Fruit fly (Drosophila melanogaster): ENCODE results near the gene CG15293.
A peak's percentile ranks its signal among the peaks of the same experiment; 100 is the strongest.

Gene CG15293

DNA sequence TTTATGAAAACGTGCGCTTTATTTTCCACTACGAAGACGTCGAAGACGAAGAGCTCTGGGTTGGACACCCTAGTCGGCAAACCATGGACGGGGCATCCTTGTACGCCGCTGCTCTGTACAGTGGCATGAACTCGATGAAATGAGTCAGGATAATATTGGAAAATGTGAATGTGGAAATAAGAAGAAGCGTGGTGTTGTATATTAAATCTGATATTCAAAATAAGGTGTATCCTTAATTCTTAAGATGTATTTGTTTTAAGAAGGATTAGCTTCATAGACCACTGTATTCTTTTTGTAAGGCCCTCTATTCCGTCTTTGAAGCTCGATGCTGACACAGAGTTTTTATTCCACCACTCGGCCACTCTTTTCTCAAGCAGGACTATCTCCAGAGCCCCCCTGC, 32.0 kb upstream of the CG15293 start (continued):
- TF ChIP-seq B-H2 (GFP tag; optimal IDR thresholded peaks at IDR 0.05) (no peak), bigmax (GFP tag; optimal IDR thresholded peaks at IDR 0.05) (no peak), Atf3 (GFP tag; optimal IDR thresholded peaks at IDR 0.05) (no peak), CG6765 (GFP tag; optimal IDR thresholded peaks at IDR 0.05) (no peak), salm (tag; optimal IDR thresholded peaks at IDR 0.05) (no peak), CG17385 (GFP tag; optimal IDR thresholded peaks at IDR 0.05) (peak; percentile 53), maf-S (GFP tag; optimal IDR thresholded peaks at IDR 0.05) (no peak), CG14050 (GFP tag; IDR thresholded peaks at IDR 0.05) (peak; percentile 9; the same call in 1 of the 3 replicates), eyg (GFP tag; optimal IDR thresholded peaks at IDR 0.05) (no peak), knrl (GFP tag; IDR thresholded peaks at IDR 0.05; ENCODE audit: partially characterized antibody) (no peak), Hand (GFP tag; optimal IDR thresholded peaks at IDR 0.05) (peak; percentile 73), CG4617 (GFP tag; optimal IDR thresholded peaks at IDR 0.05; ENCODE audit: borderline replicate concordance) (no peak), CG1529 (GFP tag; optimal IDR thresholded peaks at IDR 0.05) (peak; percentile 8), seq (GFP tag; IDR thresholded peaks at IDR 0.05) (no peak), NK7.1 (GFP tag; optimal IDR thresholded peaks at IDR 0.05) (no peak), Nf-YA (GFP tag; IDR thresholded peaks at IDR 0.05) (0 out of 2 replicates have a peak, but pooled peaks have one; percentile 29), NfI (GFP tag; optimal IDR thresholded peaks at IDR 0.05) (peak; percentile 24), CG13296 (GFP tag; optimal IDR thresholded peaks at IDR 0.05) (peak; percentile 57)

DNA sequence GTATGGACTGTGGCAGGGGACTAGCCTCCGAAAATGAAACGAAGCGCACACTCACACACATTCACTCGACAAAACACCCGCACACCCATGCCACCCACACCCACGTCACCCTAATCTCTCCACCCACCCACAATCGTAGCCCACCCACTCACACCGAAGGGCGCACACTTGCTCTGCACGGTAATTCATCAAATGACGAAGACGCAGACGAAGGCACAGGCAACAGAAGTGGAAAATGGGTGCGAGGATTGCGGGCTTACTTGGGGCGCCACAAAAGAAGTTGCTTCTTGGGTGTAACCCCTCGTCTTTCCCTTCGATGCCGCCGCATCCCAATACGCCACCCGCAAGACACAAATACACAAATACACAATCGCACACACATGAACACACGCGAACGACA, 26.9 kb upstream of the CG15293 start:
- no peak for TF ChIP-seq CG14441 (GFP tag; IDR thresholded peaks at IDR 0.05)
- TF ChIP-seq CG4328 (GFP tag; optimal IDR thresholded peaks at IDR 0.05): no peak
- TF ChIP-seq mam (GFP tag; optimal IDR thresholded peaks at IDR 0.05): no peak
- TF ChIP-seq Six4 (GFP tag; optimal IDR thresholded peaks at IDR 0.05): no peak
- no peak for TF ChIP-seq stc (GFP tag; IDR thresholded peaks at IDR 0.05)
- no peak for TF ChIP-seq CG6813 (GFP tag; optimal IDR thresholded peaks at IDR 0.05)
- no peak for TF ChIP-seq CG6683 (GFP tag; optimal IDR thresholded peaks at IDR 0.05)
- no peak for TF ChIP-seq sqz (GFP tag; optimal IDR thresholded peaks at IDR 0.05)
- TF ChIP-seq CG12942 (GFP tag; optimal IDR thresholded peaks at IDR 0.05): no peak
- peak; percentile 36 for TF ChIP-seq Med (GFP tag)
- TF ChIP-seq repo (GFP tag; optimal IDR thresholded peaks at IDR 0.05): no peak
- no peak for TF ChIP-seq CG2712 (tag; optimal IDR thresholded peaks at IDR 0.05)
- no peak for TF ChIP-seq tin (GFP tag; optimal IDR thresholded peaks at IDR 0.05)
- TF ChIP-seq CG18476 (GFP tag; optimal IDR thresholded peaks at IDR 0.05): no peak
- TF ChIP-seq CG1792 (GFP tag; optimal IDR thresholded peaks at IDR 0.05): no peak
- TF ChIP-seq pros (GFP tag; optimal IDR thresholded peaks at IDR 0.05): peak; percentile 87
- TF ChIP-seq run (tag; optimal IDR thresholded peaks at IDR 0.05): no peak
- no peak for TF ChIP-seq cad (GFP tag; optimal IDR thresholded peaks at IDR 0.05)
- TF ChIP-seq cg (GFP tag; optimal IDR thresholded peaks at IDR 0.05): peak; percentile 6
- TF ChIP-seq CrebB (tag; optimal IDR thresholded peaks at IDR 0.05): no peak
- no peak for TF ChIP-seq tna (GFP tag; IDR thresholded peaks at IDR 0.05; ENCODE audit: partially characterized antibody)
- no peak for TF ChIP-seq h (optimal IDR thresholded peaks at IDR 0.05)
- TF ChIP-seq nom (GFP tag; optimal IDR thresholded peaks at IDR 0.05): no peak
- no peak for TF ChIP-seq cato (GFP tag; optimal IDR thresholded peaks at IDR 0.05; ENCODE audit: borderline replicate concordance)
- peak; percentile 2; the same call in 1 of the 3 replicates for TF ChIP-seq CG11456 (GFP tag; IDR thresholded peaks at IDR 0.05)
- TF ChIP-seq otp (GFP tag; IDR thresholded peaks at IDR 0.05): no peak
- no peak for TF ChIP-seq sr (GFP tag; IDR thresholded peaks at IDR 0.05)
- no peak for TF ChIP-seq tup (GFP tag; optimal IDR thresholded peaks at IDR 0.05)
- 0 out of 3 replicates have a peak, but pooled peaks have one; percentile 20 for TF ChIP-seq CG2889 (GFP tag; IDR thresholded peaks at IDR 0.05)
- no peak for TF ChIP-seq NC2β (GFP tag; optimal IDR thresholded peaks at IDR 0.05)
- peak; percentile 55 for TF ChIP-seq abd-A (tag; optimal IDR thresholded peaks at IDR 0.05)
- no peak for TF ChIP-seq Dek (tag; optimal IDR thresholded peaks at IDR 0.05)
- TF ChIP-seq sens (GFP tag): no peak
- TF ChIP-seq en (GFP tag; optimal IDR thresholded peaks at IDR 0.05): no peak
